Fruit fly (Drosophila melanogaster): Measurements from ENCODE around the gene CG42371.

- peak; percentile 49 for TF ChIP-seq CG4496 (GFP tag; IDR thresholded peaks at IDR 0.05)
- no peak for TF ChIP-seq CG8159 (tag; optimal IDR thresholded peaks at IDR 0.05)
- TF ChIP-seq CG14655 (GFP tag; optimal IDR thresholded peaks at IDR 0.05): no peak
- TF ChIP-seq Ets98B (GFP tag; IDR thresholded peaks at IDR 0.05): peak; percentile 19
- TF ChIP-seq CG10348 (GFP tag; IDR thresholded peaks at IDR 0.05): no peak
- TF ChIP-seq CG13204 (GFP tag; optimal IDR thresholded peaks at IDR 0.05): no peak
- TF ChIP-seq rn (GFP tag; IDR thresholded peaks at IDR 0.05): no peak
Observed at dm6 chr2L:2178810-2179143, 38.3 kb downstream of the CG42371 start.
